Worm (Caenorhabditis elegans) whole organism, L4/young adult: ENCODE results near the gene frpr-17.
A peak's percentile ranks its signal among the peaks of the same experiment; 100 is the strongest.

Source experiments
- W03F9.2 ChIP-seq: fragments of 150-350 bp; optimal IDR thresholded peaks from 2 replicates; lab custom pipeline; 2014; ENCODE audit warnings: missing biosample characterization, missing genetic modification characterization
- dao-5 ChIP-seq: sonication (generic microtip); optimal IDR thresholded peaks from 2 replicates; lab custom pipeline; 2016; ENCODE audit warnings: missing genotype, missing genetic modification characterization, moderate library complexity, missing compliant biosample characterization
- him-1 ChIP-seq: sonication (generic microtip); optimal IDR thresholded peaks from 2 replicates; lab custom pipeline; 2016; ENCODE audit warnings: missing genotype, missing genetic modification reagents, missing genetic modification characterization, missing compliant biosample characterization

DNA sequence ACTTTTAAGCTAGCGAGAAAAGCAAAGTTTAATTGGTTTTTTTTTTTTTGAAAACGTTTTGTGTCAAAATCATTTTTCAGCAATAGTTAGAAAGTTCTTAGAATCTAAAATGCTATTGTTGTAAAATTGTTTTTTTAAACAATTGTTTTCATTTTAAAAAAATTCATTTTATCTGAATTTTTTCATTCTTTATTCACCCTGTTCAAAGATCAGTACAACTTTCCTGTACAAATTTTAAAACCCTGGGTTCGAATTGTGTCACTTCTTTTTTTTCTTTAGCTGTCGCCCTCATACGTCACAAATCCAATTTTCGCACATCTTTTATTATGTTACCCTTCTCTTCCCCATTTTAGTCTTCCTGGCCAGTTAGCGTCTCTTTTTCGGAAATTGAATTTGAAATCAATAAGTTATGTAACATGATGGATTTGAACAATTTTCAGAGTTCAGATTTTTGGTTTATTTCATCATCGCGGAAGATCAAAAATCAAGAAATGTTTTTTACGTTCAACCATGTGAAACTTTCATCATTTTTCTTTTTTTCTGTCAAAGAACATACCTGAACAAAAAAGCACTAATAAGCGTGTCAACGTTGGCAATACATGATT, 49.1 kb upstream of the frpr-17 start:
- no peak for TF ChIP-seq W03F9.2 (tag; lab: Kevin White, UChicago)
- peak; percentile 1 for TF ChIP-seq him-1 (tag; lab: Kevin White, UChicago)
- no peak for TF ChIP-seq dao-5 (tag; lab: Kevin White, UChicago)
